Fruit fly (Drosophila melanogaster): ENCODE measurements around the gene CG15894.

The CG15894 gene

dm6 chrX:6334945-6335344 lies 25.9 kb downstream of the CG15894 start:
- no peak for TF ChIP-seq ey (GFP tag; optimal IDR thresholded peaks at IDR 0.05)
- no peak for TF ChIP-seq Rel (GFP tag; optimal IDR thresholded peaks at IDR 0.05)
- peak; percentile 85 for TF ChIP-seq Rel (tag; optimal IDR thresholded peaks at IDR 0.05)

- TF ChIP-seq GATAd (GFP tag; optimal IDR thresholded peaks at IDR 0.05) (no peak), Jra (GFP tag; optimal IDR thresholded peaks at IDR 0.05) (no peak), dl (GFP tag; optimal IDR thresholded peaks at IDR 0.05; ENCODE audit: insufficient read depth in 1 of 2, partially characterized antibody in 2 of 2) (no peak), Abd-B (GFP tag; optimal IDR thresholded peaks at IDR 0.05) (no peak), Dfd (GFP tag; optimal IDR thresholded peaks at IDR 0.05) (no peak), OdsH (GFP tag; optimal IDR thresholded peaks at IDR 0.05) (no peak), rgr (GFP tag; optimal IDR thresholded peaks at IDR 0.05) (no peak), N (GFP tag; optimal IDR thresholded peaks at IDR 0.05) (no peak), pan (optimal IDR thresholded peaks at IDR 0.05) (no peak), tai (GFP tag; optimal IDR thresholded peaks at IDR 0.05) (no peak), psq (GFP tag; optimal IDR thresholded peaks at IDR 0.05) (no peak), dmrt93B (GFP tag; optimal IDR thresholded peaks at IDR 0.05) (no peak), Rel (GFP tag; optimal IDR thresholded peaks at IDR 0.05) (no peak), Rel (tag; optimal IDR thresholded peaks at IDR 0.05) (no peak)
Measured at dm6 chrX:6337702-6338101, 28.7 kb downstream of the CG15894 start, which contains the start of gene CG3842. Gene CG3842 (plus strand): TSS chrX:6337762.

dm6 chrX:6338738-6339614 lies 30.0 kb downstream of the CG15894 start:
- TF ChIP-seq ey (GFP tag; optimal IDR thresholded peaks at IDR 0.05) (peak; percentile 48), Sp1 (GFP tag; optimal IDR thresholded peaks at IDR 0.05) (peak; percentile 13), OdsH (GFP tag; optimal IDR thresholded peaks at IDR 0.05) (peak; percentile 23), CG9705 (GFP tag; optimal IDR thresholded peaks at IDR 0.05) (no peak), Dif (GFP tag; optimal IDR thresholded peaks at IDR 0.05; ENCODE audit: partially characterized antibody) (peak; percentile 59), dmrt93B (GFP tag; optimal IDR thresholded peaks at IDR 0.05) (peak; percentile 22), h (GFP tag; optimal IDR thresholded peaks at IDR 0.05) (peak; percentile 55), br (GFP tag; optimal IDR thresholded peaks at IDR 0.05) (peak; percentile 39), rgr (GFP tag; optimal IDR thresholded peaks at IDR 0.05) (peak; percentile 19), foxo (GFP tag; optimal IDR thresholded peaks at IDR 0.05) (peak in 1 of 2 experiments; percentile 62), Hnf4 (GFP tag; optimal IDR thresholded peaks at IDR 0.05) (peak; percentile 8), fru (GFP tag; optimal IDR thresholded peaks at IDR 0.05) (peak; percentile 57), Vsx2 (GFP tag; optimal IDR thresholded peaks at IDR 0.05; ENCODE audit: partially characterized antibody) (no peak), dl (GFP tag; optimal IDR thresholded peaks at IDR 0.05; ENCODE audit: insufficient read depth in 1 of 2, partially characterized antibody in 2 of 2) (peak; percentile 14 to 47), HLH106 (tag; optimal IDR thresholded peaks at IDR 0.05) (peak; percentile 53), Rel (GFP tag; optimal IDR thresholded peaks at IDR 0.05) (no peak), Rel (tag; optimal IDR thresholded peaks at IDR 0.05) (no peak)

- no peak for TF ChIP-seq jim (GFP tag; optimal IDR thresholded peaks at IDR 0.05)
- no peak for TF ChIP-seq rgr (GFP tag; optimal IDR thresholded peaks at IDR 0.05)
- TF ChIP-seq psq (GFP tag; optimal IDR thresholded peaks at IDR 0.05), result peak; percentile 87
- TF ChIP-seq Vsx2 (GFP tag; optimal IDR thresholded peaks at IDR 0.05; ENCODE audit: partially characterized antibody), result no peak
- TF ChIP-seq dsf (GFP tag; optimal IDR thresholded peaks at IDR 0.05; ENCODE audit: borderline replicate concordance), result no peak
Measured at dm6 chrX:6339970-6340548, 31.0 kb downstream of the CG15894 start.

dm6 chrX:6340593-6341068 lies 31.6 kb downstream of the CG15894 start:
- no peak for TF ChIP-seq CrebA (GFP tag; optimal IDR thresholded peaks at IDR 0.05; ENCODE audit: borderline replicate concordance)
- TF ChIP-seq CG32264 (GFP tag; optimal IDR thresholded peaks at IDR 0.05), result no peak
- peak; percentile 49 for TF ChIP-seq Hnf4 (GFP tag; optimal IDR thresholded peaks at IDR 0.05)
- no peak for TF ChIP-seq GATAd (GFP tag; optimal IDR thresholded peaks at IDR 0.05)
- TF ChIP-seq br (GFP tag; optimal IDR thresholded peaks at IDR 0.05), result peak; percentile 79
- TF ChIP-seq brk (GFP tag; optimal IDR thresholded peaks at IDR 0.05), result peak; percentile 30
- TF ChIP-seq Myc (optimal IDR thresholded peaks at IDR 0.05), result no peak
- peak; percentile 57 for TF ChIP-seq ey (GFP tag; optimal IDR thresholded peaks at IDR 0.05)
- no peak for TF ChIP-seq usp (GFP tag; optimal IDR thresholded peaks at IDR 0.05)
- no peak for TF ChIP-seq Jra (GFP tag; optimal IDR thresholded peaks at IDR 0.05)
- TF ChIP-seq Hr83 (GFP tag; optimal IDR thresholded peaks at IDR 0.05; ENCODE audit: poor library complexity, severe bottlenecking), result no peak
- TF ChIP-seq dmrt93B (GFP tag; optimal IDR thresholded peaks at IDR 0.05), result peak; percentile 85
- TF ChIP-seq CG9705 (GFP tag; optimal IDR thresholded peaks at IDR 0.05), result peak; percentile 72
- no peak for TF ChIP-seq Hr78 (GFP tag; optimal IDR thresholded peaks at IDR 0.05)
- no peak for TF ChIP-seq jim (GFP tag; optimal IDR thresholded peaks at IDR 0.05)
- TF ChIP-seq woc (GFP tag; optimal IDR thresholded peaks at IDR 0.05), result no peak
- no peak for TF ChIP-seq Mio (GFP tag; optimal IDR thresholded peaks at IDR 0.05)
- TF ChIP-seq Dfd (GFP tag; optimal IDR thresholded peaks at IDR 0.05), result no peak
- TF ChIP-seq rgr (GFP tag; optimal IDR thresholded peaks at IDR 0.05), result peak; percentile 73
- peak; percentile 88 for TF ChIP-seq HLH106 (tag; optimal IDR thresholded peaks at IDR 0.05)
- TF ChIP-seq pan (optimal IDR thresholded peaks at IDR 0.05), result no peak
- TF ChIP-seq sv (GFP tag; optimal IDR thresholded peaks at IDR 0.05), result peak; percentile 66
- TF ChIP-seq Rel (GFP tag; optimal IDR thresholded peaks at IDR 0.05), result no peak
- peak; percentile 42 for TF ChIP-seq Rel (tag; optimal IDR thresholded peaks at IDR 0.05)
- TF ChIP-seq psq (GFP tag; optimal IDR thresholded peaks at IDR 0.05), result peak; percentile 51

All from whole organism, wandering third instar larva.